Worm (Caenorhabditis elegans) whole organism, L1 larva: ENCODE results near the gene tmem-138.

Source experiments
- C04F5.9 ChIP-seq: sonication (generic microtip); optimal IDR thresholded peaks from 2 replicates; lab custom pipeline; 2016; ENCODE audit warnings: missing genetic modification characterization, missing compliant biosample characterization
- C34B4.2 ChIP-seq: sonication (generic microtip); optimal IDR thresholded peaks from 2 replicates; lab custom pipeline; 2017; ENCODE audit warnings: mild to moderate bottlenecking, missing genetic modification characterization, missing compliant biosample characterization
- aha-1 ChIP-seq: fragments of 150-350 bp; optimal IDR thresholded peaks from 2 replicates; lab custom pipeline; 2014; ENCODE audit warnings: missing biosample characterization, missing genetic modification characterization
- ama-1 ChIP-seq: fragments of 150-350 bp; optimal IDR thresholded peaks from 2 replicates; lab custom pipeline; 2014
- blmp-1 ChIP-seq: fragments of 150-350 bp; optimal IDR thresholded peaks from 2 replicates; lab custom pipeline; 2014; ENCODE audit warnings: missing biosample characterization, missing genetic modification characterization
- ceh-63 ChIP-seq: fragments of 200-800 bp; sonication (Bioruptor generic); optimal IDR thresholded peaks from 2 replicates; lab custom pipeline; 2018; ENCODE audit warnings: mild to moderate bottlenecking, missing genetic modification characterization, missing compliant biosample characterization
- ceh-8 ChIP-seq: fragments of 200-800 bp; sonication (Bioruptor generic); optimal IDR thresholded peaks from 2 replicates; lab custom pipeline; 2018; ENCODE audit warnings: mild to moderate bottlenecking, missing genetic modification characterization, moderate library complexity, missing compliant biosample characterization
- ceh-82 ChIP-seq, 3 experiments: fragments of 150-350 bp in 1 of 3; sonication (generic microtip) in 2 of 3; optimal IDR thresholded peaks; 2 replicates each; lab custom pipeline; 2014 to 2017; ENCODE audit warnings: missing biosample characterization in 3 of 3, missing genetic modification characterization in 3 of 3
- ceh-88 ChIP-seq: fragments of 200-800 bp; sonication (Bioruptor generic); IDR thresholded peaks from 2 replicates; pipeline ENCODE4 v1.3.6; 2022; ENCODE audit warnings: missing genetic modification characterization, missing compliant biosample characterization
- dpl-1 ChIP-seq, 3 experiments: fragments of 150-350 bp in 2 of 3; sonication (generic microtip) in 1 of 3; optimal IDR thresholded peaks; 2 replicates each; lab custom pipeline; 2014 to 2017; ENCODE audit warnings: missing biosample characterization in 3 of 3, missing genetic modification characterization in 3 of 3, missing genetic modification reagents in 3 of 3
- dsc-1 ChIP-seq: sonication (generic microtip); optimal IDR thresholded peaks from 2 replicates; lab custom pipeline; 2016; ENCODE audit warnings: mild to moderate bottlenecking, missing genetic modification characterization, missing compliant biosample characterization
- egl-13 ChIP-seq: sonication (generic microtip); optimal IDR thresholded peaks from 2 replicates; lab custom pipeline; 2016; ENCODE audit warnings: missing genotype, missing genetic modification reagents, missing genetic modification characterization, missing compliant biosample characterization
- elt-2 ChIP-seq: sonication (generic microtip); optimal IDR thresholded peaks from 2 replicates; lab custom pipeline; 2016; ENCODE audit warnings: missing genetic modification characterization, mild to moderate bottlenecking, inconsistent platforms, missing compliant biosample characterization, missing genetic modification reagents
- elt-3 ChIP-seq, 6 experiments: fragments of 150-350 bp in 1 of 6; sonication (generic microtip); optimal IDR thresholded peaks; 2 replicates each; lab custom pipeline; 2017 to 2018; ENCODE audit warnings: missing biosample characterization in 6 of 6, missing genetic modification characterization in 6 of 6, inconsistent platforms in 1 of 6
- fkh-10 ChIP-seq: sonication (generic microtip); optimal IDR thresholded peaks from 2 replicates; lab custom pipeline; 2017; ENCODE audit warnings: missing biosample characterization, missing genetic modification reagents, missing genetic modification characterization
- fkh-4 ChIP-seq: sonication (generic microtip); optimal IDR thresholded peaks from 2 replicates; lab custom pipeline; 2016; ENCODE audit warnings: missing compliant biosample characterization, missing genetic modification characterization, borderline replicate concordance
- fkh-8 ChIP-seq: sonication (generic microtip); optimal IDR thresholded peaks from 2 replicates; lab custom pipeline; 2016; ENCODE audit warnings: mild to moderate bottlenecking, missing genetic modification characterization, missing compliant biosample characterization
- jun-1 ChIP-seq: fragments of 150-350 bp; optimal IDR thresholded peaks from 2 replicates; lab custom pipeline; 2014; ENCODE audit warnings: missing biosample characterization, missing genetic modification reagents, missing genetic modification characterization
- lin-14 ChIP-seq: fragments of 200-800 bp; sonication (Bioruptor generic); optimal IDR thresholded peaks from 2 replicates; lab custom pipeline; 2018; ENCODE audit warnings: mild to moderate bottlenecking, missing genetic modification characterization, moderate library complexity, missing compliant biosample characterization
- lin-15B ChIP-seq: fragments of 150-350 bp; sonication (generic microtip); optimal IDR thresholded peaks from 3 replicates; lab custom pipeline; 2014; ENCODE audit warnings: missing biosample characterization, missing genetic modification characterization
- lin-39 ChIP-seq: fragments of 150-350 bp; optimal IDR thresholded peaks from 2 replicates; lab custom pipeline; 2014; ENCODE audit warnings: missing biosample characterization, missing genetic modification reagents, missing genetic modification characterization
- lir-3 ChIP-seq: sonication (generic microtip); optimal IDR thresholded peaks from 2 replicates; lab custom pipeline; 2016; ENCODE audit warnings: mild to moderate bottlenecking, missing genetic modification characterization, moderate library complexity, missing compliant biosample characterization; ENCODE audit not compliant: poor library complexity
- mab-9 ChIP-seq: fragments of 200-800 bp; sonication (Bioruptor generic); IDR thresholded peaks from 2 replicates; pipeline ENCODE4 v1.3.6; 2022; ENCODE audit warnings: missing genetic modification reagents, missing genetic modification characterization, missing compliant biosample characterization
- mep-1 ChIP-seq: fragments of 150-350 bp; optimal IDR thresholded peaks from 2 replicates; lab custom pipeline; 2014; ENCODE audit warnings: missing biosample characterization, missing genetic modification characterization
- nhr-12 ChIP-seq: sonication (generic microtip); optimal IDR thresholded peaks from 2 replicates; lab custom pipeline; 2017; ENCODE audit warnings: missing biosample characterization, missing genetic modification characterization
- nhr-19 ChIP-seq: fragments of 200-800 bp; sonication (Bioruptor generic); conservative IDR thresholded peaks from 2 replicates; pipeline ENCODE4 v1.3.6; 2022; ENCODE audit warnings: missing genetic modification characterization, missing compliant biosample characterization
- nhr-237 ChIP-seq: fragments of 150-350 bp; optimal IDR thresholded peaks from 2 replicates; lab custom pipeline; 2014; ENCODE audit warnings: missing biosample characterization, missing genetic modification characterization
- nhr-28 ChIP-seq: fragments of 150-350 bp; optimal IDR thresholded peaks from 2 replicates; lab custom pipeline; 2014; ENCODE audit warnings: missing biosample characterization, missing genetic modification characterization
- nhr-71 ChIP-seq: sonication (generic microtip); optimal IDR thresholded peaks from 2 replicates; lab custom pipeline; 2016; ENCODE audit warnings: mild to moderate bottlenecking, missing genetic modification characterization, moderate library complexity, missing compliant biosample characterization
- nhr-84 ChIP-seq: sonication (generic microtip); optimal IDR thresholded peaks from 2 replicates; lab custom pipeline; 2017; ENCODE audit warnings: missing biosample characterization, missing genetic modification characterization
- nhr-85 ChIP-seq: sonication (generic microtip); peaks from one replicate; lab custom pipeline; 2016; ENCODE audit warnings: missing genetic modification characterization, inconsistent platforms, missing compliant biosample characterization
- pax-3 ChIP-seq: fragments of 200-800 bp; sonication (Bioruptor generic); optimal IDR thresholded peaks from 2 replicates; lab custom pipeline; 2018; ENCODE audit warnings: mild to moderate bottlenecking, missing genetic modification characterization, moderate library complexity, missing compliant biosample characterization
- rnt-1 ChIP-seq: sonication (generic microtip); optimal IDR thresholded peaks from 2 replicates; lab custom pipeline; 2016; ENCODE audit warnings: mild to moderate bottlenecking, missing genetic modification characterization, moderate library complexity, missing compliant biosample characterization
- skn-1 ChIP-seq: fragments of 150-350 bp; optimal IDR thresholded peaks from 2 replicates; lab custom pipeline; 2014; ENCODE audit warnings: missing biosample characterization, missing genetic modification characterization
- snpc-4 ChIP-seq: fragments of 150-350 bp; optimal IDR thresholded peaks from 2 replicates; lab custom pipeline; 2014; ENCODE audit warnings: missing biosample characterization, missing genetic modification characterization
- snu-23 ChIP-seq: sonication (generic microtip); optimal IDR thresholded peaks from 2 replicates; lab custom pipeline; 2016; ENCODE audit warnings: missing genetic modification characterization, missing compliant biosample characterization
- sptf-1 ChIP-seq: fragments of 150-350 bp; optimal IDR thresholded peaks from 2 replicates; lab custom pipeline; 2014; ENCODE audit warnings: missing biosample characterization, missing genetic modification characterization
- swsn-7 ChIP-seq: sonication (generic microtip); optimal IDR thresholded peaks from 2 replicates; lab custom pipeline; 2016; ENCODE audit warnings: missing genetic modification characterization, missing compliant biosample characterization
- tlp-1 ChIP-seq: fragments of 150-350 bp; optimal IDR thresholded peaks from 2 replicates; lab custom pipeline; 2014; ENCODE audit warnings: missing biosample characterization, missing genetic modification characterization
- unc-130 ChIP-seq: fragments of 150-350 bp; optimal IDR thresholded peaks from 2 replicates; lab custom pipeline; 2017; ENCODE audit warnings: missing biosample characterization, missing genetic modification characterization, inconsistent platforms
- unc-30 ChIP-seq: sonication (generic microtip); optimal IDR thresholded peaks from 2 replicates; lab custom pipeline; 2017; ENCODE audit warnings: missing biosample characterization, missing genetic modification characterization
- unc-62 ChIP-seq: fragments of 150-350 bp; optimal IDR thresholded peaks from 2 replicates; lab custom pipeline; 2014; ENCODE audit warnings: missing biosample characterization, missing genetic modification reagents, missing genetic modification characterization
- unc-98 ChIP-seq: fragments of 200-800 bp; sonication (Bioruptor generic); IDR thresholded peaks from 2 replicates; pipeline ENCODE4 v1.3.6; 2022; ENCODE audit warnings: missing genetic modification characterization, missing compliant biosample characterization
- vab-15 ChIP-seq: sonication (generic microtip); optimal IDR thresholded peaks from 2 replicates; lab custom pipeline; 2017; ENCODE audit warnings: missing genotype, mild to moderate bottlenecking, missing genetic modification characterization, missing compliant biosample characterization
- ztf-11 ChIP-seq, 2 experiments: sonication (generic microtip); optimal IDR thresholded peaks; 2 replicates each; lab custom pipeline; 2016 to 2017; ENCODE audit warnings: missing genetic modification characterization in 2 of 2, missing biosample characterization in 1 of 2, missing compliant biosample characterization in 1 of 2

Gene tmem-138

ce11 chrII:8156845-8157373 lies at the start of gene tmem-138, which contains the start of gene tub-1:
TSS of gene tmem-138 (plus strand) at chrII:8157323.
TSS of gene tub-1 (minus strand) at chrII:8156945.
- TF ChIP-seq fkh-8 (tag; lab: Kevin White, UChicago) (peak; percentile 70), dsc-1 (tag; lab: Kevin White, UChicago) (peak; percentile 42), nhr-84 (tag; lab: Kevin White, UChicago) (no peak)

ce11 chrII:8112063-8112462 lies 45.1 kb upstream of the tmem-138 start, which contains the start of gene lron-4:
TSS of gene lron-4 (minus strand) at chrII:8112163.
- TF ChIP-seq lir-3 (no peak), dpl-1 (GFP tag; optimal IDR thresholded peaks at IDR 0.05; lab: Kevin White, UChicago) (no peak), ceh-88 (GFP tag; lab: Robert Waterston, UW) (no peak), tlp-1 (tag; lab: Kevin White, UChicago) (no peak), C34B4.2 (no peak), fkh-8 (tag; lab: Kevin White, UChicago) (peak; percentile 15), unc-62 (no peak), sptf-1 (no peak), nhr-28 (tag; lab: Kevin White, UChicago) (no peak)

- peak; percentile 26 for TF ChIP-seq rnt-1
- no peak for TF ChIP-seq fkh-8 (tag; lab: Kevin White, UChicago)
These were observed 41.0 kb upstream of the tmem-138 start, which contains the start of gene unc-105 for ce11 chrII:8116159-8116558. TSS of gene unc-105 (plus strand) at chrII:8116459.

ce11 chrII:8117426-8117825 lies 39.7 kb upstream of the tmem-138 start:
- no peak for TF ChIP-seq swsn-7 (tag; lab: Kevin White, UChicago)
- TF ChIP-seq fkh-4 (tag; lab: Kevin White, UChicago): no peak
- TF ChIP-seq mep-1 (tag; lab: Kevin White, UChicago): no peak
- TF ChIP-seq tlp-1 (tag; lab: Kevin White, UChicago): no peak
- TF ChIP-seq egl-13 (tag; lab: Kevin White, UChicago): no peak
- TF ChIP-seq elt-3 (tag; optimal IDR thresholded peaks at IDR 0.05; lab: Kevin White, UChicago): no peak
- TF ChIP-seq pax-3 (tag; lab: Kevin White, UChicago): no peak
- TF ChIP-seq ceh-8: no peak
- TF ChIP-seq nhr-12 (tag; lab: Kevin White, UChicago): no peak
- no peak for TF ChIP-seq ztf-11 (tag; optimal IDR thresholded peaks at IDR 0.05; lab: Kevin White, UChicago)
- no peak for TF ChIP-seq elt-2
- no peak for TF ChIP-seq snu-23
- no peak for TF ChIP-seq blmp-1
- no peak for TF ChIP-seq C04F5.9 (tag; lab: Kevin White, UChicago)
- peak; percentile 70 for TF ChIP-seq rnt-1
- no peak for TF ChIP-seq vab-15 (tag; lab: Kevin White, UChicago)
- no peak for TF ChIP-seq ceh-82 (tag; optimal IDR thresholded peaks at IDR 0.05; lab: Kevin White, UChicago)
- TF ChIP-seq nhr-28 (tag; lab: Kevin White, UChicago): no peak
- no peak for TF ChIP-seq fkh-10
- peak; percentile 11 for TF ChIP-seq nhr-71 (tag; lab: Kevin White, UChicago)
- TF ChIP-seq aha-1 (tag; lab: Kevin White, UChicago): no peak
- TF ChIP-seq lin-14 (GFP tag; lab: Kevin White, UChicago): peak; percentile 68

ce11 chrII:8124867-8125266 lies 32.3 kb upstream of the tmem-138 start, which contains the start of gene ire-1:
TSS of gene ire-1 (minus strand) at chrII:8124910.
- TF ChIP-seq unc-130 (tag; lab: Kevin White, UChicago) (peak; percentile 80), mep-1 (tag; lab: Kevin White, UChicago) (peak; percentile 78), ceh-63 (GFP tag; lab: Kevin White, UChicago) (no peak), nhr-237 (no peak), sptf-1 (no peak), pax-3 (tag; lab: Kevin White, UChicago) (no peak), nhr-19 (GFP tag; lab: Robert Waterston, UW) (no peak), aha-1 (tag; lab: Kevin White, UChicago) (no peak), ceh-82 (tag; optimal IDR thresholded peaks at IDR 0.05; lab: Kevin White, UChicago) (peak in 2 of 3 experiments; percentile 31 to 50), unc-30 (tag; lab: Kevin White, UChicago) (no peak), unc-98 (GFP tag; lab: Robert Waterston, UW) (no peak), tlp-1 (tag; lab: Kevin White, UChicago) (no peak), snpc-4 (tag; lab: Kevin White, UChicago) (peak; percentile 33), mab-9 (no peak), ama-1 (no peak), lin-15B (peak; percentile 37), nhr-85 (tag; lab: Kevin White, UChicago) (no peak), skn-1 (peak; percentile 80), vab-15 (tag; lab: Kevin White, UChicago) (no peak), lin-39 (no peak), C34B4.2 (no peak), jun-1 (tag; lab: Kevin White, UChicago) (peak; percentile 12)
